Fruit fly (Drosophila melanogaster) whole organism, prepupa: Measurements from ENCODE around the gene Chc.
A peak's percentile ranks its signal among the peaks of the same experiment; 100 is the strongest.

ENCODE experiments used
- Blimp-1 ChIP-seq: fragments of 200-800 bp; sonication (Bioruptor generic); optimal IDR thresholded peaks from 3 replicates; lab custom pipeline; 2017; ENCODE audit warnings: missing biosample characterization, missing genetic modification characterization, mild to moderate bottlenecking, moderate library complexity, missing genetic modification reagents
- CG10669 ChIP-seq: fragments of 200-800 bp; sonication (Bioruptor generic); optimal IDR thresholded peaks from 3 replicates; lab custom pipeline; 2018; ENCODE audit warnings: missing biosample characterization, mild to moderate bottlenecking, missing genetic modification characterization, moderate library complexity
- CG11294 ChIP-seq: fragments of 200-800 bp; sonication (Bioruptor generic); IDR thresholded peaks from 2 replicates; pipeline ENCODE4 v1.3.6; 2022; ENCODE audit warnings: missing biosample characterization, missing genetic modification characterization
- CG11902 ChIP-seq: fragments of 200-800 bp; sonication (Bioruptor generic); optimal IDR thresholded peaks from 3 replicates; lab custom pipeline; 2016; ENCODE audit warnings: missing biosample characterization, missing genetic modification characterization
- CG15336 ChIP-seq: fragments of 200-800 bp; sonication (Bioruptor generic); IDR thresholded peaks from 2 replicates; pipeline ENCODE4 v1.3.6; 2022; ENCODE audit warnings: missing biosample characterization, missing genetic modification characterization
- CG1621 ChIP-seq: fragments of 200-800 bp; sonication (Bioruptor generic); optimal IDR thresholded peaks from 3 replicates; lab custom pipeline; 2018; ENCODE audit warnings: missing biosample characterization, mild to moderate bottlenecking, missing genetic modification characterization
- CG16779 ChIP-seq: fragments of 200-800 bp; sonication (Bioruptor generic); optimal IDR thresholded peaks from 3 replicates; lab custom pipeline; 2017; ENCODE audit warnings: missing biosample characterization, mild to moderate bottlenecking, missing genetic modification characterization
- CG3032 ChIP-seq: fragments of 200-800 bp; optimal IDR thresholded peaks from 2 replicates; lab custom pipeline; 2019; ENCODE audit warnings: missing biosample characterization, mild to moderate bottlenecking, missing genetic modification characterization, moderate library complexity
- CG31627 ChIP-seq: fragments of 200-800 bp; sonication (Bioruptor generic); optimal IDR thresholded peaks from 3 replicates; lab custom pipeline; 2016; ENCODE audit warnings: missing biosample characterization, missing genetic modification characterization
- CG32006 ChIP-seq: fragments of 200-800 bp; sonication (Bioruptor generic); optimal IDR thresholded peaks from 3 replicates; lab custom pipeline; 2017; ENCODE audit warnings: missing biosample characterization, mild to moderate bottlenecking, missing genetic modification characterization
- CG34406 ChIP-seq: fragments of 200-800 bp; sonication (Bioruptor generic); optimal IDR thresholded peaks from 3 replicates; lab custom pipeline; 2016; ENCODE audit warnings: missing biosample characterization, missing genetic modification characterization
- CG3919 ChIP-seq: fragments of 200-800 bp; sonication (Bioruptor generic); optimal IDR thresholded peaks from 3 replicates; lab custom pipeline; 2016; ENCODE audit warnings: missing biosample characterization, missing genetic modification characterization
- CG6163 ChIP-seq: fragments of 200-800 bp; sonication (Bioruptor generic); IDR thresholded peaks from 3 replicates; pipeline ENCODE4 v1.3.6; 2022; ENCODE audit warnings: missing biosample characterization, missing genetic modification characterization
- CG6276 ChIP-seq: fragments of 200-800 bp; sonication (Bioruptor generic); optimal IDR thresholded peaks from 2 replicates; lab custom pipeline; 2017; ENCODE audit warnings: missing biosample characterization, mild to moderate bottlenecking, missing genetic modification characterization
- CG6792 ChIP-seq: fragments of 200-800 bp; sonication (Bioruptor generic); optimal IDR thresholded peaks from 3 replicates; lab custom pipeline; 2016; ENCODE audit warnings: missing biosample characterization, missing genetic modification characterization
- CG6808 ChIP-seq: fragments of 200-800 bp; sonication (Bioruptor generic); optimal IDR thresholded peaks from 3 replicates; lab custom pipeline; 2017; ENCODE audit warnings: missing biosample characterization, missing genetic modification characterization, mild to moderate bottlenecking, moderate library complexity, missing genetic modification reagents
- CG7368 ChIP-seq: fragments of 200-800 bp; sonication (Bioruptor generic); optimal IDR thresholded peaks from 3 replicates; lab custom pipeline; 2016; ENCODE audit warnings: missing biosample characterization, missing genetic modification characterization
- CG8119 ChIP-seq: fragments of 200-800 bp; sonication (Bioruptor generic); IDR thresholded peaks from 3 replicates; pipeline ENCODE4 v1.3.6; 2022; ENCODE audit warnings: missing biosample characterization, missing genetic modification characterization
- CG8319 ChIP-seq: fragments of 200-800 bp; sonication (Bioruptor generic); optimal IDR thresholded peaks from 3 replicates; lab custom pipeline; 2016; ENCODE audit warnings: missing biosample characterization, missing genetic modification characterization
- CG8632 ChIP-seq: fragments of 200-800 bp; sonication (Bioruptor generic); optimal IDR thresholded peaks from 3 replicates; lab custom pipeline; 2016; ENCODE audit warnings: missing biosample characterization, missing genetic modification characterization
- CG9139 ChIP-seq: fragments of 200-800 bp; sonication (Bioruptor generic); optimal IDR thresholded peaks from 3 replicates; lab custom pipeline; 2017; ENCODE audit warnings: missing biosample characterization, mild to moderate bottlenecking, missing genetic modification characterization
- Eip75B ChIP-seq: fragments of 200-800 bp; sonication (Bioruptor generic); optimal IDR thresholded peaks from 3 replicates; lab custom pipeline; 2016; ENCODE audit warnings: missing biosample characterization, missing genetic modification characterization
- Eip78C ChIP-seq: fragments of 200-800 bp; sonication (Bioruptor generic); peaks from one replicate; lab custom pipeline; 2016; ENCODE audit warnings: missing biosample characterization, missing genetic modification characterization
- Eip93F ChIP-seq: fragments of 200-800 bp; sonication (Bioruptor generic); optimal IDR thresholded peaks from 2 replicates; lab custom pipeline; 2016; ENCODE audit warnings: missing biosample characterization, mild to moderate bottlenecking, missing genetic modification characterization
- Ets96B ChIP-seq: fragments of 200-800 bp; optimal IDR thresholded peaks from 2 replicates; lab custom pipeline; 2019; ENCODE audit warnings: missing biosample characterization, mild to moderate bottlenecking, missing genetic modification characterization, moderate library complexity
- Hr38 ChIP-seq: sonication (Bioruptor generic); optimal IDR thresholded peaks from 2 replicates; lab custom pipeline; 2016; ENCODE audit warnings: missing biosample characterization, missing genetic modification characterization
- Hr39 ChIP-seq: fragments of 200-800 bp; sonication (Bioruptor generic); optimal IDR thresholded peaks from 2 replicates; lab custom pipeline; 2016; ENCODE audit warnings: missing biosample characterization, missing genetic modification characterization
- Hr4 ChIP-seq: fragments of 200-800 bp; sonication (Bioruptor generic); optimal IDR thresholded peaks from 3 replicates; lab custom pipeline; 2016; ENCODE audit warnings: missing biosample characterization, missing genetic modification characterization
- Lpt ChIP-seq: fragments of 200-800 bp; sonication (Bioruptor generic); optimal IDR thresholded peaks from 3 replicates; lab custom pipeline; 2016; ENCODE audit warnings: missing biosample characterization, missing genetic modification characterization
- Met ChIP-seq: fragments of 200-800 bp; sonication (Bioruptor generic); optimal IDR thresholded peaks from 3 replicates; lab custom pipeline; 2016; ENCODE audit warnings: missing biosample characterization, missing genetic modification characterization
- OdsH ChIP-seq: fragments of 200-800 bp; sonication (Bioruptor generic); optimal IDR thresholded peaks from 3 replicates; lab custom pipeline; 2016; ENCODE audit warnings: missing biosample characterization, missing genetic modification characterization
- Smox ChIP-seq: fragments of 200-800 bp; sonication (Bioruptor generic); optimal IDR thresholded peaks from 3 replicates; lab custom pipeline; 2016; ENCODE audit warnings: missing biosample characterization, missing genetic modification characterization
- Sox15 ChIP-seq: fragments of 200-800 bp; sonication (Bioruptor generic); optimal IDR thresholded peaks from 3 replicates; lab custom pipeline; 2016; ENCODE audit warnings: missing biosample characterization, missing genetic modification characterization
- achi ChIP-seq: fragments of 200-800 bp; sonication (Bioruptor generic); optimal IDR thresholded peaks from 3 replicates; lab custom pipeline; 2016; ENCODE audit warnings: missing biosample characterization, missing genetic modification characterization
- cyc ChIP-seq: fragments of 200-800 bp; sonication (Bioruptor generic); optimal IDR thresholded peaks from 3 replicates; lab custom pipeline; 2016; ENCODE audit warnings: missing biosample characterization, missing genetic modification characterization
- dsx ChIP-seq: fragments of 200-800 bp; optimal IDR thresholded peaks from 3 replicates; lab custom pipeline; 2019; ENCODE audit warnings: missing biosample characterization, mild to moderate bottlenecking, missing genetic modification characterization, moderate library complexity; ENCODE audit not compliant: poor library complexity, severe bottlenecking
- eg ChIP-seq: fragments of 200-800 bp; sonication (Bioruptor generic); IDR thresholded peaks from 3 replicates; pipeline ENCODE4 v1.3.6; 2022; ENCODE audit warnings: missing biosample characterization, missing genetic modification characterization
- fd59A ChIP-seq: fragments of 200-800 bp; sonication (Bioruptor generic); optimal IDR thresholded peaks from 2 replicates; lab custom pipeline; 2017; ENCODE audit warnings: missing biosample characterization, mild to moderate bottlenecking, missing genetic modification characterization, missing genetic modification reagents
- fkh ChIP-seq: fragments of 200-800 bp; sonication (Bioruptor generic); optimal IDR thresholded peaks from 3 replicates; lab custom pipeline; 2017; ENCODE audit warnings: missing biosample characterization, mild to moderate bottlenecking, missing genetic modification characterization, moderate library complexity
- pdm3 ChIP-seq: fragments of 200-800 bp; sonication (Bioruptor generic); optimal IDR thresholded peaks from 3 replicates; lab custom pipeline; 2016; ENCODE audit warnings: missing biosample characterization, missing genetic modification characterization
- salr ChIP-seq, 2 experiments: fragments of 200-800 bp; sonication (Bioruptor generic); optimal IDR thresholded peaks; 3 replicates each; lab custom pipeline; 2016 to 2018; ENCODE audit warnings: missing biosample characterization in 2 of 2, missing genetic modification characterization in 2 of 2, mild to moderate bottlenecking in 1 of 2
- vri ChIP-seq: fragments of 200-800 bp; sonication (Bioruptor generic); optimal IDR thresholded peaks from 3 replicates; lab custom pipeline; 2016; ENCODE audit warnings: missing biosample characterization, mild to moderate bottlenecking, missing genetic modification characterization

The Chc gene

dm6 chrX:15860479-15860878, 25.2 kb upstream of the Chc start (continued):
- TF ChIP-seq eg (no peak; the same call in 2 of the 3 replicates), CG3919 (peak; percentile 42), CG9139 (GFP tag; lab: Kevin White, UChicago) (peak; percentile 77), CG15336 (GFP tag; lab: Robert Waterston, UW) (peak; percentile 56), salr (GFP tag; optimal IDR thresholded peaks at IDR 0.05; lab: Kevin White, UChicago) (peak in 1 of 2 experiments; percentile 45), Eip78C (GFP tag; lab: Kevin White, UChicago) (peak; percentile 38), Hr39 (GFP tag; lab: Kevin White, UChicago) (no peak), CG6792 (no peak), Sox15 (no peak), CG32006 (peak; percentile 54), CG7368 (GFP tag; lab: Kevin White, UChicago) (peak; percentile 54), Blimp-1 (GFP tag; lab: Kevin White, UChicago) (peak; percentile 29), Ets96B (tag; lab: Kevin White, UChicago) (peak; percentile 51), fd59A (GFP tag; lab: Kevin White, UChicago) (peak; percentile 42), OdsH (GFP tag; lab: Kevin White, UChicago) (no peak), fkh (GFP tag; lab: Kevin White, UChicago) (peak; percentile 24), CG31627 (GFP tag; lab: Kevin White, UChicago) (no peak), CG6276 (GFP tag; lab: Kevin White, UChicago) (peak; percentile 62), Eip93F (GFP tag; lab: Kevin White, UChicago) (peak; percentile 48), CG34406 (GFP tag; lab: Kevin White, UChicago) (peak; percentile 44), CG8119 (no peak), Lpt (GFP tag; lab: Kevin White, UChicago) (peak; percentile 67), CG11902 (GFP tag; lab: Kevin White, UChicago) (no peak), CG10669 (GFP tag; lab: Kevin White, UChicago) (peak; percentile 53), Hr38 (GFP tag; lab: Kevin White, UChicago) (no peak), CG1621 (tag; lab: Kevin White, UChicago) (peak; percentile 65), CG3032 (tag; lab: Kevin White, UChicago) (peak; percentile 55), CG8632 (GFP tag; lab: Kevin White, UChicago) (peak; percentile 36), Met (peak; percentile 21), CG11294 (GFP tag; lab: Robert Waterston, UW) (no peak), CG6808 (GFP tag; lab: Kevin White, UChicago) (peak; percentile 74), cyc (GFP tag; lab: Kevin White, UChicago) (no peak), CG16779 (tag; lab: Kevin White, UChicago) (peak; percentile 70), Hr4 (no peak), dsx (GFP tag; lab: Kevin White, UChicago) (peak; percentile 62), achi (GFP tag; lab: Kevin White, UChicago) (peak; percentile 36)

DNA sequence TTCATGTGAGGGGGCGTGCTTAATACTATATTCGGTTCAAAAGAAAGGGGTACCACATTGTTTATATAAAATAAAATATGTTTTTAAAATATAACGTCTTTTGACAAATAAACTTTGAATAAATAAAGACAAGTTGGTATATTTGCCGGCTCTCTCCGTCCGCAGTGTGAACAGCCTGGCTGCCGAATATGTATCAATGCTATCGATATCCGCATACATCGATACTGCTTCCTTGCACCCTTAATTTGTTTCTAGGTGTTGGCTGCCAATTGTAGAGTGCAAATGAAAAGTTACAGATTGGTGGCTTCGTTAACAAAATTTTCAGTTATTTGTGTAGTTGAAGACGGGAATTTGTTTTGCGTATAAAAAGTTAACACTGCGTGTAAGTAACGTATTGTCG, 24.6 kb upstream of the Chc start, which contains the start of gene Gbeta13F:
Gbeta13F (plus strand) TSS at position 247 of the 400 bp plus-strand sequence.
- no peak for TF ChIP-seq Hr38 (GFP tag; lab: Kevin White, UChicago)
- no peak for TF ChIP-seq CG1621 (tag; lab: Kevin White, UChicago)
- no peak for TF ChIP-seq Eip75B (GFP tag; lab: Kevin White, UChicago)
- TF ChIP-seq CG6163 (GFP tag; lab: Robert Waterston, UW) = peak; percentile 34; the same call in 1 of the 3 replicates

DNA sequence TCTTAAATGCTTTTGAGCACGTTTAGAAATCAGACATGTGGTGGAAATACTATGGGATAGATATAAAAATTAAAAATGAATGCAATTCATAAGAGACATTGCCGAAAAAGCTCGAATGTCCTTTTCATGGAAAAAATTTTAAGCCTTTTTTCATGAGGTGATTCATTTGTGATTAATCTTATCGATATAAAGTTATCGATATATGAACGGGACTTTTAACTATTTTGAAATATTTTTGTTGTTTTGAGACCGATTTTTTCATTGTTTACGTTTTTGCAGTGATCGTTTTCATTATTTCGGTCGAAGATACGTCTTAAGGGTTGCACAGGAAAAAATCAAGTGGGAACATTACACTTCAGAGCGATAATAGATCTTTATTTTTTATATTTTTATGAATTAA, 24.1 kb upstream of the Chc start, which contains the start of gene AlkB:
AlkB (minus strand) TSS at position 101 of the 400 bp plus-strand sequence.
- TF ChIP-seq Eip93F (GFP tag; lab: Kevin White, UChicago) (no peak), fd59A (GFP tag; lab: Kevin White, UChicago) (no peak), Blimp-1 (GFP tag; lab: Kevin White, UChicago) (no peak), CG8319 (GFP tag; lab: Kevin White, UChicago) (no peak), Lpt (GFP tag; lab: Kevin White, UChicago) (no peak), Hr38 (GFP tag; lab: Kevin White, UChicago) (no peak), Hr4 (no peak), CG16779 (tag; lab: Kevin White, UChicago) (no peak), CG11294 (GFP tag; lab: Robert Waterston, UW) (no peak), Met (no peak), CG8632 (GFP tag; lab: Kevin White, UChicago) (no peak), CG6163 (GFP tag; lab: Robert Waterston, UW) (no peak), CG6808 (GFP tag; lab: Kevin White, UChicago) (no peak), CG8119 (no peak), fkh (GFP tag; lab: Kevin White, UChicago) (no peak), vri (GFP tag; lab: Kevin White, UChicago) (no peak), Smox (GFP tag; lab: Kevin White, UChicago) (no peak), pdm3 (GFP tag; lab: Kevin White, UChicago) (no peak)
